Worm (Caenorhabditis elegans) whole organism, L2 larva: ENCODE results near the gene F38H4.6.

Experiments
- ama-1 ChIP-seq: fragments of 150-350 bp; optimal IDR thresholded peaks from 2 replicates; lab custom pipeline; 2018; ENCODE audit warnings: inconsistent platforms
- nhr-21 ChIP-seq: fragments of 150-350 bp; optimal IDR thresholded peaks from 2 replicates; lab custom pipeline; 2014; ENCODE audit warnings: missing biosample characterization, missing genetic modification characterization
- ztf-4 ChIP-seq: fragments of 150-350 bp; optimal IDR thresholded peaks from 2 replicates; lab custom pipeline; 2014; ENCODE audit warnings: missing biosample characterization, missing genetic modification characterization

ce11 chrIV:11801078-11801477 is 46.6 kb downstream of the F38H4.6 start, which contains the start of gene dyf-18:
- TF ChIP-seq ztf-4 (tag; lab: Kevin White, UChicago) (no peak), nhr-21 (tag; lab: Kevin White, UChicago) (no peak), ama-1 (no peak)
